Worm (Caenorhabditis elegans): ENCODE measurements around the gene sre-6.

DNA sequence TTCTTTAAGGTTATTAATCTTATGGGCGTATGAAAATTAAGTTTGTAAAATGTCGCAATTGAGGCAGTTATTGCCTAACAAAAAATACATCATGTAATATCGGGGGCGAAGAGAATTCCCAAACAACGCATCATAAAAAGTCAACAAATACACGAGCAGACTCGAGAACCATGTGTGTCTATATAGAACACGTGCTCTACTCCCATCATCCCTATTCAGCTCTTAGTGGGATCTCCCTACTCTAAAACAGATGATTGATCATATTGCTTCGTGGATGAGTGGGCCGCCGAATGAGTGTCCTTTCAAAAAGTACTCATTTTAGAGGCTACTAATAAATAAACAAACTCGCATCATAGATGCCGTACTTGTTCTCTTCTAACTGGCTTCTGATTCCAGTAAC lies 38.1 kb downstream of the sre-6 start:
- TF ChIP-seq unc-130 (GFP tag; optimal IDR thresholded peaks at IDR 0.05) (no peak), F22D6.2 (tag; optimal IDR thresholded peaks at IDR 0.05) (no peak), ztf-25 (GFP tag; IDR thresholded peaks at IDR 0.05) (no peak), F52B5.7 (tag; optimal IDR thresholded peaks at IDR 0.05) (no peak)

All from whole organism, young adult.